Fruit fly (Drosophila melanogaster): ENCODE measurements around the gene Sap-r.

The Sap-r gene

dm6 chr3R:30888550-30889259 lies at the start of gene Sap-r (continued):
- TF ChIP-seq CG4282 (GFP tag; optimal IDR thresholded peaks at IDR 0.05) (no peak), Dek (tag; optimal IDR thresholded peaks at IDR 0.05) (peak; percentile 30), sens (GFP tag) (peak; percentile 83), CG13287 (GFP tag; IDR thresholded peaks at IDR 0.05; ENCODE audit: partially characterized antibody) (peak; percentile 92), Nf-YB (GFP tag; optimal IDR thresholded peaks at IDR 0.05) (peak; percentile 76), CG3726 (GFP tag; IDR thresholded peaks at IDR 0.05) (no peak), slp2 (GFP tag; optimal IDR thresholded peaks at IDR 0.05) (no peak), CG10321 (GFP tag; IDR thresholded peaks at IDR 0.05) (no peak), Side (GFP tag; optimal IDR thresholded peaks at IDR 0.05) (no peak), hb (GFP tag; IDR thresholded peaks at IDR 0.05; ENCODE audit: partially characterized antibody) (peak; percentile 68; the same call in 2 of the 3 replicates), CG12219 (GFP tag; optimal IDR thresholded peaks at IDR 0.05) (no peak), CG9797 (GFP tag; optimal IDR thresholded peaks at IDR 0.05) (peak; percentile 97), CG3281 (GFP tag; optimal IDR thresholded peaks at IDR 0.05) (no peak), fd96Cb (tag; optimal IDR thresholded peaks at IDR 0.05) (no peak), B-H1 (GFP tag; IDR thresholded peaks at IDR 0.05) (no peak; the same call in 2 of the 3 replicates), Pdp1 (GFP tag; optimal IDR thresholded peaks at IDR 0.05) (peak in 1 of 2 experiments; percentile 41), CG31224 (GFP tag; IDR thresholded peaks at IDR 0.05) (no peak), gfzf (GFP tag; optimal IDR thresholded peaks at IDR 0.05) (peak; percentile 99), CG5180 (GFP tag; optimal IDR thresholded peaks at IDR 0.05) (no peak), CG18619 (GFP tag; optimal IDR thresholded peaks at IDR 0.05) (no peak), HmgD (GFP tag; optimal IDR thresholded peaks at IDR 0.05) (peak; percentile 48), Camta (GFP tag; optimal IDR thresholded peaks at IDR 0.05) (no peak), z (GFP tag; IDR thresholded peaks at IDR 0.05) (no peak), CG31365 (tag; optimal IDR thresholded peaks at IDR 0.05) (no peak), tio (GFP tag; optimal IDR thresholded peaks at IDR 0.05) (no peak), CG11398 (GFP tag; optimal IDR thresholded peaks at IDR 0.05) (no peak), Gug (GFP tag; IDR thresholded peaks at IDR 0.05) (no peak), Nf-YC (tag; optimal IDR thresholded peaks at IDR 0.05) (peak; percentile 92), CG6791 (GFP tag; IDR thresholded peaks at IDR 0.05; ENCODE audit: partially characterized antibody) (peak; percentile 78), bowl (GFP tag; IDR thresholded peaks at IDR 0.05) (no peak), Jarid2 (GFP tag; optimal IDR thresholded peaks at IDR 0.05) (peak; percentile 24), Neu2 (GFP tag; optimal IDR thresholded peaks at IDR 0.05; ENCODE audit: borderline replicate concordance) (no peak), lilli (GFP tag; optimal IDR thresholded peaks at IDR 0.05) (no peak), NK7.1 (GFP tag; optimal IDR thresholded peaks at IDR 0.05) (no peak), Chrac-16 (GFP tag; optimal IDR thresholded peaks at IDR 0.05) (no peak), dmrt99B (tag; optimal IDR thresholded peaks at IDR 0.05) (no peak), oc (tag; optimal IDR thresholded peaks at IDR 0.05) (no peak), Six4 (GFP tag; optimal IDR thresholded peaks at IDR 0.05) (no peak), Mad (GFP tag; optimal IDR thresholded peaks at IDR 0.05) (peak; percentile 31), CG11456 (GFP tag; IDR thresholded peaks at IDR 0.05) (no peak), CG31441 (GFP tag; IDR thresholded peaks at IDR 0.05) (no peak; the same call in 1 of the 2 replicates), CG9609 (GFP tag; optimal IDR thresholded peaks at IDR 0.05) (no peak), tgo (GFP tag; IDR thresholded peaks at IDR 0.05) (no peak), Mrtf (GFP tag; IDR thresholded peaks at IDR 0.05) (no peak), CG7271 (tag; optimal IDR thresholded peaks at IDR 0.05) (no peak), CG14860 (GFP tag; IDR thresholded peaks at IDR 0.05; ENCODE audit: partially characterized antibody) (no peak), ftz-f1 (GFP tag; optimal IDR thresholded peaks at IDR 0.05) (no peak), CG10462 (GFP tag; optimal IDR thresholded peaks at IDR 0.05) (no peak), CG7556 (GFP tag; optimal IDR thresholded peaks at IDR 0.05) (no peak), bcd (GFP tag; optimal IDR thresholded peaks at IDR 0.05) (no peak)
